Fruit fly (Drosophila melanogaster) whole organism, adult: ENCODE results near the gene Smvt.

ENCODE experiments used
- CG1620 ChIP-seq: fragments of 200-800 bp; sonication (Bioruptor generic); optimal IDR thresholded peaks from 2 replicates; lab custom pipeline; 2016; ENCODE audit warnings: missing biosample characterization, missing genetic modification characterization
- CG5204 ChIP-seq: fragments of 200-800 bp; sonication (Bioruptor generic); optimal IDR thresholded peaks from 2 replicates; lab custom pipeline; 2016; ENCODE audit warnings: missing biosample characterization, missing genetic modification characterization
- CG7101 ChIP-seq: fragments of 200-800 bp; sonication (Bioruptor generic); optimal IDR thresholded peaks from 2 replicates; lab custom pipeline; 2018; ENCODE audit warnings: missing biosample characterization, mild to moderate bottlenecking, missing genetic modification characterization, moderate library complexity
- Hr96 ChIP-seq: fragments of 200-800 bp; sonication (Bioruptor generic); optimal IDR thresholded peaks from 2 replicates; lab custom pipeline; 2016; ENCODE audit warnings: missing biosample characterization, missing genetic modification characterization
- Mnt ChIP-seq: fragments of 200-800 bp; sonication (Bioruptor generic); optimal IDR thresholded peaks from 2 replicates; lab custom pipeline; 2016; ENCODE audit warnings: missing biosample characterization, mild to moderate bottlenecking, missing genetic modification characterization
- cic ChIP-seq: fragments of 200-800 bp; sonication (Bioruptor generic); optimal IDR thresholded peaks from 2 replicates; lab custom pipeline; 2017; ENCODE audit warnings: missing biosample characterization, mild to moderate bottlenecking, missing genetic modification characterization, moderate library complexity
- cnc ChIP-seq, 2 experiments: fragments of >200 bp; optimal IDR thresholded peaks; 2 replicates each; lab custom pipeline; 2017
- kay ChIP-seq: fragments of 200-800 bp; sonication (Bioruptor generic); peaks from one replicate; lab custom pipeline; 2016; ENCODE audit warnings: missing biosample characterization, missing genetic modification characterization, borderline replicate concordance
- ovo ChIP-seq: fragments of 200-800 bp; sonication (Bioruptor generic); optimal IDR thresholded peaks from 2 replicates; lab custom pipeline; 2016; ENCODE audit warnings: missing biosample characterization, missing genetic modification characterization
- pad ChIP-seq: fragments of 200-800 bp; sonication (Bioruptor generic); optimal IDR thresholded peaks from 3 replicates; lab custom pipeline; 2017; ENCODE audit warnings: missing biosample characterization, missing genetic modification characterization, mild to moderate bottlenecking, moderate library complexity, missing genetic modification reagents
- toe ChIP-seq: fragments of 200-800 bp; sonication (Bioruptor generic); optimal IDR thresholded peaks from 2 replicates; lab custom pipeline; 2016; ENCODE audit warnings: missing biosample characterization, missing genetic modification characterization

- TF ChIP-seq cic (GFP tag; lab: Kevin White, UChicago) (no peak), Hr96 (GFP tag; lab: Kevin White, UChicago) (no peak), ovo (no peak), CG1620 (GFP tag; lab: Kevin White, UChicago) (no peak), cnc (optimal IDR thresholded peaks at IDR 0.05; lab: Kevin White, UChicago) (no peak), Mnt (no peak), CG7101 (tag; lab: Kevin White, UChicago) (no peak), pad (GFP tag; lab: Kevin White, UChicago) (no peak), toe (no peak), kay (GFP tag; lab: Kevin White, UChicago) (no peak), CG5204 (no peak)
Measured at dm6 chr3R:31808571-31808970, 47.2 kb upstream of the Smvt start.
